Fruit fly (Drosophila melanogaster): ENCODE measurements around the gene CG1640.

DNA sequence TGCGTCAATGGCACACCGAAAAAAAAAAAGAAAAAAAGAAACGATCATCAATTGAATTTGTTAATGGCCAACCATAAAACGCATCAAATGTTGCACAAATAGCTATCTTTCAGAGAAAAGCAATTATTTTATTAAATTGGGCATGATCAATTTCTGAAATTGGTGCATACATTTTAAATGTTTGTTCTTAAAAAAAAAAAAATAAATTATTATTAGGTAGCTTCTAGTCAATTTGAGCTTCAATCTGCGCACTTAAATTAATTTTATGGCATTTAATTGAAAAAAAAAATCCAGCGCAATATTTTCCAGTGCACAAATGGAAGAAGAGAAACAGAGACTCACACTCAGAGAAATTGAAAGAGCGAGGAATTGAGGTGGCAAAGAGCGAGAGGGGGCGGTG, 47.3 kb upstream of the CG1640 start:
- TF ChIP-seq Myc (optimal IDR thresholded peaks at IDR 0.05) (no peak), psq (optimal IDR thresholded peaks at IDR 0.05) (no peak), h (optimal IDR thresholded peaks at IDR 0.05) (no peak), Sin3A (optimal IDR thresholded peaks at IDR 0.05) (no peak), ttk (optimal IDR thresholded peaks at IDR 0.05) (no peak)

Measured in Kc167 (cell line).